Fruit fly (Drosophila melanogaster) whole organism, embryonic: ENCODE measurements around the gene CG43447.

ENCODE experiments used
- Ada2b ChIP-seq: fragments of 200-800 bp; sonication (Bioruptor generic); IDR thresholded peaks from 2 replicates; pipeline ENCODE4 v1.3.6; 2022; ENCODE audit warnings: missing biosample characterization, missing genetic modification characterization
- CG10274 ChIP-seq: fragments of 200-800 bp; sonication (Bioruptor generic); optimal IDR thresholded peaks from 3 replicates; lab custom pipeline; 2017; ENCODE audit warnings: missing biosample characterization, mild to moderate bottlenecking, missing genetic modification characterization
- CG11093 ChIP-seq: fragments of 200-800 bp; sonication (Bioruptor generic); IDR thresholded peaks from 3 replicates; pipeline ENCODE4 v1.3.6; 2022; ENCODE audit warnings: missing biosample characterization, missing genetic modification characterization
- CG13775 ChIP-seq: fragments of 200-800 bp; sonication (Bioruptor generic); optimal IDR thresholded peaks from 3 replicates; lab custom pipeline; 2017; ENCODE audit warnings: missing biosample characterization, mild to moderate bottlenecking, missing genetic modification characterization
- CG14014 ChIP-seq: fragments of 200-800 bp; sonication (Bioruptor generic); IDR thresholded peaks from 2 replicates; pipeline ENCODE4 v1.3.6; 2022; ENCODE audit warnings: missing biosample characterization, missing genetic modification characterization
- CG15269 ChIP-seq: fragments of 200-800 bp; sonication (Bioruptor generic); optimal IDR thresholded peaks from 2 replicates; lab custom pipeline; 2018; ENCODE audit warnings: missing biosample characterization, mild to moderate bottlenecking, missing genetic modification characterization, moderate library complexity
- CG17912 ChIP-seq: fragments of 200-800 bp; sonication (Bioruptor generic); optimal IDR thresholded peaks from 2 replicates; lab custom pipeline; 2018; ENCODE audit warnings: missing biosample characterization, mild to moderate bottlenecking, missing genetic modification characterization
- CG18599 ChIP-seq: fragments of 200-800 bp; sonication (Bioruptor generic); optimal IDR thresholded peaks from 3 replicates; lab custom pipeline; 2017; ENCODE audit warnings: missing biosample characterization, missing genetic modification characterization, mild to moderate bottlenecking, moderate library complexity, missing genetic modification reagents
- CG2120 ChIP-seq: fragments of 200-800 bp; sonication (Bioruptor generic); optimal IDR thresholded peaks from 3 replicates; lab custom pipeline; 2016; ENCODE audit warnings: missing biosample characterization, missing genetic modification characterization
- CG2202 ChIP-seq: fragments of 200-800 bp; sonication (Bioruptor generic); optimal IDR thresholded peaks from 2 replicates; lab custom pipeline; 2018; ENCODE audit warnings: missing biosample characterization, mild to moderate bottlenecking, missing genetic modification characterization
- CG30431 ChIP-seq: fragments of 200-800 bp; sonication (Bioruptor generic); optimal IDR thresholded peaks from 2 replicates; lab custom pipeline; 2017; ENCODE audit warnings: missing biosample characterization, missing genetic modification characterization
- CG31365 ChIP-seq: fragments of 200-800 bp; sonication (Bioruptor generic); optimal IDR thresholded peaks from 2 replicates; lab custom pipeline; 2018; ENCODE audit warnings: missing biosample characterization, mild to moderate bottlenecking, missing genetic modification characterization
- CG33557 ChIP-seq: fragments of 200-800 bp; sonication (Bioruptor generic); optimal IDR thresholded peaks from 2 replicates; lab custom pipeline; 2019; ENCODE audit warnings: missing biosample characterization, mild to moderate bottlenecking, missing genetic modification characterization, moderate library complexity
- CG34376 ChIP-seq: fragments of 200-800 bp; sonication (Bioruptor generic); optimal IDR thresholded peaks from 2 replicates; lab custom pipeline; 2018; ENCODE audit warnings: missing biosample characterization, mild to moderate bottlenecking, missing genetic modification characterization
- CG4424 ChIP-seq: fragments of 200-800 bp; sonication (Bioruptor generic); optimal IDR thresholded peaks from 3 replicates; lab custom pipeline; 2016; ENCODE audit warnings: missing biosample characterization, missing genetic modification characterization
- CG4617 ChIP-seq: fragments of 200-800 bp; sonication (Bioruptor generic); optimal IDR thresholded peaks from 3 replicates; lab custom pipeline; 2016; ENCODE audit warnings: missing biosample characterization, missing genetic modification characterization, borderline replicate concordance
- CG6272 ChIP-seq: fragments of 200-800 bp; sonication (Bioruptor generic); IDR thresholded peaks from 2 replicates; pipeline ENCODE4 v1.3.6; 2022; ENCODE audit warnings: missing biosample characterization, missing genetic modification characterization
- CG7372 ChIP-seq: fragments of 200-800 bp; sonication (Bioruptor generic); IDR thresholded peaks from 2 replicates; pipeline ENCODE4 v1.3.6; 2022; ENCODE audit warnings: missing biosample characterization, missing genetic modification characterization
- CG8290 ChIP-seq, 3 experiments: fragments of 200-800 bp; sonication (Bioruptor generic); optimal IDR thresholded peaks; 2 replicates each; lab custom pipeline; 2016 to 2019; ENCODE audit warnings: missing biosample characterization in 3 of 3, missing genetic modification characterization in 3 of 3, mild to moderate bottlenecking in 2 of 3, moderate library complexity in 1 of 3
- Deaf1 ChIP-seq: fragments of 200-800 bp; optimal IDR thresholded peaks from 3 replicates; lab custom pipeline; 2019; ENCODE audit warnings: missing biosample characterization, mild to moderate bottlenecking, missing genetic modification characterization, moderate library complexity
- Dip2 ChIP-seq: fragments of 200-800 bp; sonication (Bioruptor generic); IDR thresholded peaks from 2 replicates; pipeline ENCODE4 v1.3.6; 2022; ENCODE audit warnings: missing biosample characterization, missing genetic modification characterization
- Dip3 ChIP-seq: fragments of 200-800 bp; sonication (Bioruptor generic); optimal IDR thresholded peaks from 3 replicates; lab custom pipeline; 2016; ENCODE audit warnings: missing biosample characterization, missing genetic modification characterization
- Gsc ChIP-seq: fragments of 200-800 bp; sonication (Bioruptor generic); IDR thresholded peaks from 2 replicates; pipeline ENCODE4 v1.3.6; 2022; ENCODE audit warnings: missing biosample characterization, missing genetic modification characterization
- Hey ChIP-seq: fragments of 200-800 bp; sonication (Bioruptor generic); optimal IDR thresholded peaks from 3 replicates; lab custom pipeline; 2018; ENCODE audit warnings: missing biosample characterization, mild to moderate bottlenecking, missing genetic modification characterization
- Hr3 ChIP-seq: fragments of 200-800 bp; sonication (Bioruptor generic); optimal IDR thresholded peaks from 3 replicates; lab custom pipeline; 2016; ENCODE audit warnings: missing biosample characterization, missing genetic modification characterization
- Hr51 ChIP-seq, 2 experiments: fragments of 200-800 bp; sonication (Bioruptor generic); optimal IDR thresholded peaks; 2 replicates in 1 of 2; 3 replicates in 1 of 2; lab custom pipeline; 2016 to 2018; ENCODE audit warnings: missing biosample characterization in 2 of 2, missing genetic modification characterization in 2 of 2, mild to moderate bottlenecking in 1 of 2, moderate library complexity in 1 of 2
- Mad ChIP-seq: fragments of 200-800 bp; sonication (Bioruptor generic); optimal IDR thresholded peaks from 2 replicates; lab custom pipeline; 2016; ENCODE audit warnings: missing biosample characterization, missing genetic modification characterization
- NK7.1 ChIP-seq: fragments of 200-800 bp; sonication (Bioruptor generic); optimal IDR thresholded peaks from 3 replicates; lab custom pipeline; 2016; ENCODE audit warnings: missing biosample characterization, missing genetic modification characterization
- Ptx1 ChIP-seq: fragments of 200-800 bp; sonication (Bioruptor generic); IDR thresholded peaks from 2 replicates; pipeline ENCODE4 v1.3.6; 2022; ENCODE audit warnings: missing biosample characterization, missing genetic modification characterization
- ara ChIP-seq: fragments of 200-800 bp; sonication (Bioruptor generic); IDR thresholded peaks from 2 replicates; pipeline ENCODE4 v1.3.6; 2022; ENCODE audit warnings: missing biosample characterization, missing genetic modification characterization
- bcd ChIP-seq: fragments of 200-800 bp; sonication (Bioruptor generic); optimal IDR thresholded peaks from 2 replicates; lab custom pipeline; 2017; ENCODE audit warnings: missing biosample characterization, mild to moderate bottlenecking, missing genetic modification characterization
- cad ChIP-seq: fragments of >200 bp; optimal IDR thresholded peaks from 2 replicates; lab custom pipeline; 2017; ENCODE audit warnings: missing biosample characterization, missing genetic modification characterization
- dm ChIP-seq: fragments of 200-800 bp; sonication (Bioruptor generic); optimal IDR thresholded peaks from 3 replicates; lab custom pipeline; 2016; ENCODE audit warnings: missing biosample characterization, missing genetic modification characterization
- dmrt11E ChIP-seq: fragments of 200-800 bp; sonication (Bioruptor generic); optimal IDR thresholded peaks from 3 replicates; lab custom pipeline; 2018; ENCODE audit warnings: missing biosample characterization, mild to moderate bottlenecking, missing genetic modification characterization, moderate library complexity
- dpn ChIP-seq, 2 experiments: fragments of 200-800 bp; sonication (Bioruptor generic); optimal IDR thresholded peaks; 3 replicates each; lab custom pipeline; 2016; ENCODE audit warnings: missing biosample characterization in 2 of 2, missing genetic modification characterization in 2 of 2
- en ChIP-seq: fragments of 200-800 bp; sonication (Bioruptor generic); optimal IDR thresholded peaks from 2 replicates; lab custom pipeline; 2016; ENCODE audit warnings: missing biosample characterization, missing genetic modification characterization
- hkb ChIP-seq, 2 experiments: fragments of 200-800 bp in 1 of 2; fragments of >200 bp in 1 of 2; sonication (Bioruptor generic) in 1 of 2; IDR thresholded peaks in 1 of 2; optimal IDR thresholded peaks in 1 of 2; 2 replicates each; pipeline versions ENCODE4 v1.3.6 to Lab custom; 2017 to 2022; ENCODE audit warnings: missing biosample characterization in 1 of 2, missing genetic modification characterization in 1 of 2
- hth ChIP-seq: fragments of >200 bp; optimal IDR thresholded peaks from 2 replicates; lab custom pipeline; 2017; ENCODE audit warnings: inconsistent platforms
- lbe ChIP-seq: fragments of 200-800 bp; sonication (Bioruptor generic); optimal IDR thresholded peaks from 2 replicates; lab custom pipeline; 2016; ENCODE audit warnings: missing biosample characterization, mild to moderate bottlenecking, missing genetic modification characterization
- lmd ChIP-seq: fragments of 200-800 bp; sonication (Bioruptor generic); IDR thresholded peaks from 2 replicates; pipeline ENCODE4 v1.3.6; 2022; ENCODE audit warnings: missing biosample characterization, missing genetic modification characterization
- maf-S ChIP-seq: fragments of 200-800 bp; sonication (Bioruptor generic); optimal IDR thresholded peaks from 2 replicates; lab custom pipeline; 2016; ENCODE audit warnings: missing biosample characterization, missing genetic modification characterization
- mam ChIP-seq: fragments of 200-800 bp; sonication (Bioruptor generic); optimal IDR thresholded peaks from 3 replicates; lab custom pipeline; 2016; ENCODE audit warnings: missing biosample characterization, missing genetic modification characterization
- mirr ChIP-seq: fragments of 200-800 bp; sonication (Bioruptor generic); optimal IDR thresholded peaks from 3 replicates; lab custom pipeline; 2018; ENCODE audit warnings: missing biosample characterization, mild to moderate bottlenecking, missing genetic modification characterization
- pho ChIP-seq: fragments of 200-800 bp; sonication (Bioruptor generic); optimal IDR thresholded peaks from 2 replicates; lab custom pipeline; 2016; ENCODE audit warnings: missing biosample characterization, missing genetic modification characterization
- pum ChIP-seq: fragments of 200-800 bp; sonication (Bioruptor generic); optimal IDR thresholded peaks from 2 replicates; lab custom pipeline; 2016; ENCODE audit warnings: missing biosample characterization, missing genetic modification characterization
- ssp ChIP-seq: fragments of 200-800 bp; sonication (Bioruptor generic); IDR thresholded peaks from 2 replicates; pipeline ENCODE4 v1.3.6; 2022; ENCODE audit warnings: missing biosample characterization, missing genetic modification characterization
- twi ChIP-seq: fragments of 200-800 bp; optimal IDR thresholded peaks from 2 replicates; lab custom pipeline; 2019; ENCODE audit warnings: missing biosample characterization, mild to moderate bottlenecking, missing genetic modification characterization, moderate library complexity
- unc-4 ChIP-seq: fragments of 200-800 bp; sonication (Bioruptor generic); IDR thresholded peaks from 2 replicates; pipeline ENCODE4 v1.3.6; 2022; ENCODE audit warnings: missing biosample characterization, missing genetic modification characterization; ENCODE audit not compliant: partially characterized antibody
- usp ChIP-seq: fragments of >200 bp; optimal IDR thresholded peaks from 2 replicates; lab custom pipeline; 2017; ENCODE audit warnings: missing biosample characterization, missing genetic modification characterization
- yki ChIP-seq: fragments of >200 bp; optimal IDR thresholded peaks from 3 replicates; lab custom pipeline; 2018
- zf30C ChIP-seq: fragments of 200-800 bp; sonication (Bioruptor generic); optimal IDR thresholded peaks from 3 replicates; lab custom pipeline; 2018; ENCODE audit warnings: missing biosample characterization, mild to moderate bottlenecking, missing genetic modification characterization

CG43447 gene

dm6 chr3R:27407049-27407448 is 33.1 kb upstream of the CG43447 start (continued):
- TF ChIP-seq CG34376 (GFP tag; lab: Kevin White, UChicago) = peak; percentile 15
- peak; percentile 86 for TF ChIP-seq CG14014 (GFP tag; lab: Robert Waterston, UW)
- TF ChIP-seq CG11093 (GFP tag; lab: Robert Waterston, UW) = peak; percentile 47; the same call in 1 of the 3 replicates
- peak; percentile 77 for TF ChIP-seq bcd (GFP tag; lab: Kevin White, UChicago)
- peak; percentile 21 for TF ChIP-seq CG17912 (GFP tag; lab: Kevin White, UChicago)
- TF ChIP-seq yki (lab: Kevin White, UChicago) = no peak
- TF ChIP-seq mirr (GFP tag; lab: Kevin White, UChicago) = peak; percentile 77
- TF ChIP-seq Gsc = peak; percentile 57; the same call in 1 of the 2 replicates
- no peak for TF ChIP-seq CG8290 (GFP tag; optimal IDR thresholded peaks at IDR 0.05; lab: Kevin White, UChicago)
- peak in 1 of 2 experiments; percentile 84 for TF ChIP-seq CG8290 (tag; optimal IDR thresholded peaks at IDR 0.05; lab: Kevin White, UChicago)
- TF ChIP-seq Hr51 (GFP tag; optimal IDR thresholded peaks at IDR 0.05; lab: Kevin White, UChicago) = peak; percentile 53 to 78
- no peak for TF ChIP-seq hkb (optimal IDR thresholded peaks at IDR 0.05; lab: Kevin White, UChicago)
- peak; percentile 80 for TF ChIP-seq hkb (GFP tag; IDR thresholded peaks at IDR 0.05; lab: Robert Waterston, UW)
- peak; percentile 89 for TF ChIP-seq CG2120 (GFP tag; lab: Kevin White, UChicago)
- TF ChIP-seq pho (GFP tag; lab: Kevin White, UChicago) = peak; percentile 67
- peak; percentile 83 for TF ChIP-seq CG15269 (tag; lab: Kevin White, UChicago)
- TF ChIP-seq unc-4 = no peak
- TF ChIP-seq pum (GFP tag; lab: Kevin White, UChicago) = peak; percentile 41
- no peak for TF ChIP-seq zf30C (GFP tag; lab: Kevin White, UChicago)
- peak; percentile 86 for TF ChIP-seq Ada2b (GFP tag; lab: Robert Waterston, UW)
- TF ChIP-seq mam = peak; percentile 83
- TF ChIP-seq dmrt11E = no peak
- no peak for TF ChIP-seq Hey (tag; lab: Kevin White, UChicago)
- TF ChIP-seq CG7372 (GFP tag; lab: Robert Waterston, UW) = peak; percentile 83
- peak; percentile 46 for TF ChIP-seq dm (GFP tag; lab: Kevin White, UChicago)
- TF ChIP-seq ara = peak; percentile 73
- TF ChIP-seq CG31365 = peak; percentile 29
- peak; percentile 59 for TF ChIP-seq Hr3 (GFP tag; lab: Kevin White, UChicago)
- TF ChIP-seq lmd (GFP tag; lab: Robert Waterston, UW) = peak; percentile 93
- peak; percentile 5 for TF ChIP-seq CG4617 (GFP tag; lab: Kevin White, UChicago)
- TF ChIP-seq lbe (GFP tag; lab: Kevin White, UChicago) = no peak
- TF ChIP-seq maf-S (GFP tag; lab: Kevin White, UChicago) = peak; percentile 54
- TF ChIP-seq CG13775 (GFP tag; lab: Kevin White, UChicago) = peak; percentile 44
- peak; percentile 73 for TF ChIP-seq CG6272 (GFP tag; lab: Robert Waterston, UW)
- peak; percentile 56 for TF ChIP-seq CG4424 (GFP tag; lab: Kevin White, UChicago)
- peak; percentile 55 for TF ChIP-seq ssp
- no peak for TF ChIP-seq CG2202 (tag; lab: Kevin White, UChicago)
- peak; percentile 76 to 77 for TF ChIP-seq dpn (GFP tag; optimal IDR thresholded peaks at IDR 0.05; lab: Kevin White, UChicago)
- no peak for TF ChIP-seq cad (GFP tag; lab: Kevin White, UChicago)
- TF ChIP-seq CG30431 = peak; percentile 21
- peak; percentile 33 for TF ChIP-seq NK7.1 (GFP tag; lab: Kevin White, UChicago)
- TF ChIP-seq usp (GFP tag; lab: Kevin White, UChicago) = no peak
- 0 out of 2 replicates have a peak, but pooled peaks have one; percentile 14 for TF ChIP-seq Dip2 (GFP tag; lab: Robert Waterston, UW)
- TF ChIP-seq Ptx1 (GFP tag; lab: Robert Waterston, UW) = peak; percentile 87
- TF ChIP-seq twi (tag; lab: Kevin White, UChicago) = peak; percentile 22
- no peak for TF ChIP-seq hth
- peak; percentile 35 for TF ChIP-seq Deaf1 (tag; lab: Kevin White, UChicago)
- TF ChIP-seq Dip3 (GFP tag; lab: Kevin White, UChicago) = peak; percentile 75
- peak; percentile 57 for TF ChIP-seq CG10274 (GFP tag; lab: Kevin White, UChicago)
- TF ChIP-seq CG33557 = no peak
- TF ChIP-seq Mad (GFP tag; lab: Kevin White, UChicago) = no peak
- no peak for TF ChIP-seq en
- peak; percentile 78 for TF ChIP-seq CG18599 (GFP tag; lab: Kevin White, UChicago)
